Worm (Caenorhabditis elegans): Measurements from ENCODE around the gene C04B4.6.

ce11 chrX:12296392-12296791 lies 20.9 kb upstream of the C04B4.6 start, which contains the start of gene W06D11.2:
- TF ChIP-seq ama-1 (optimal IDR thresholded peaks at IDR 0.05) (no peak), F13C5.2 (tag; optimal IDR thresholded peaks at IDR 0.05) (no peak), tbx-37 (GFP tag; conservative IDR thresholded peaks at IDR 0.05) (no peak), B0310.2 (tag; optimal IDR thresholded peaks at IDR 0.05) (no peak), hnd-1 (tag; optimal IDR thresholded peaks at IDR 0.05) (no peak), aly-1 (tag; optimal IDR thresholded peaks at IDR 0.05) (no peak), flt-1 (GFP tag; IDR thresholded peaks at IDR 0.05) (no peak)
